Worm (Caenorhabditis elegans): Measurements from ENCODE around the gene H40L08.9.

H40L08.9 gene

DNA sequence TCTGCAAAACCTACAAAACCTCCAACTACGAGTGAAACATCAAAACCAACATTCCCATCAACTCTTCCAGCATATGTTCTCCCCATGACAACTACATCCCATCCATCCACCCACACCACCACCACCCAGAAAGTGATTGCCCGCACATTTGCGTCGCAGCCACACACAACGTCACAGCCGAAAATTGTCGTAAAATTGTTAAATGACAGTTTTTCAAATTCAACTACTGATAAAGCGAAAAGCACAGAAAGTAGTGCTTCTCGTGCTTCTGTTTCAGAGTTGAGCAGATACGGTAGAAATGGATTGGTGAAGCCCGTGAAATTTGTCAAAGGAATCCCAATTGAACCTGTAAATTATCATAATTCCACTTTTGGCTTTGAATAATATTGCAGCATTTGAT lies 11.5 kb upstream of the H40L08.9 start:
- TF ChIP-seq daf-16 (GFP tag; optimal IDR thresholded peaks at IDR 0.05) (no peak), daf-16 (tag; optimal IDR thresholded peaks at IDR 0.05) (peak; percentile 0), F37D6.2 (tag; optimal IDR thresholded peaks at IDR 0.05) (no peak), dmd-6 (GFP tag; IDR thresholded peaks at IDR 0.05) (peak; percentile 38), egl-43 (GFP tag; IDR thresholded peaks at IDR 0.05) (no peak), unc-62 (GFP tag; optimal IDR thresholded peaks at IDR 0.05 in 1 of 2) (peak in 1 of 2 experiments; percentile 30), unc-62 (tag; optimal IDR thresholded peaks at IDR 0.05) (no peak), pqm-1 (tag; optimal IDR thresholded peaks at IDR 0.05) (peak; percentile 19), mdt-29 (GFP tag; IDR thresholded peaks at IDR 0.05) (no peak), hlh-11 (tag; optimal IDR thresholded peaks at IDR 0.05) (peak; percentile 39)

DNA sequence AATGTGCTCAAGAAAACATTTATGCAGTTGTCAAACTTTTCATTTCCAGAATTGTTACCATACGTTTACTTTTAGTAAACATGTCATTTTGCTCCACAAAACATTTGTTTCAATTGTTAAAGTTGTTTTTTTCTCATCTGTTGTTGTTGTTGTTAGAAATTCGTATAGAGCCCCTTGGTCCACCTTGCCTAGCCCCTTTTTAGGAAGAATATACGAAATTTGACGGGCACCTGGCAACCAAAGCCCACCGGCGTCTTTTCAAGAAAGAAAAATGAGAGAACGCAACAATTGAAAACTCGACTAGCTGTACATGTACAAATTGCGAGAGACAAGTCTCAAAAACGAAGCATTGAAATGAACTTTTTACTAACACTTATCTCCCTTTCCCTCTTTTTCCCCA lies 8.1 kb upstream of the H40L08.9 start, which contains the start of gene F09B12.5:
Gene F09B12.5 (plus strand): TSS at position 301 of the 400 bp plus-strand sequence.
- TF ChIP-seq T26A8.4 (GFP tag; IDR thresholded peaks at IDR 0.05): no peak
- TF ChIP-seq nhr-10 (tag; optimal IDR thresholded peaks at IDR 0.05): no peak
- no peak for TF ChIP-seq F44E2.7 (GFP tag; IDR thresholded peaks at IDR 0.05)
- TF ChIP-seq aha-1 (tag): no peak
- TF ChIP-seq unc-62 (GFP tag; optimal IDR thresholded peaks at IDR 0.05 in 1 of 2): no peak
- TF ChIP-seq unc-62 (tag; optimal IDR thresholded peaks at IDR 0.05): no peak
- TF ChIP-seq dve-1 (tag; optimal IDR thresholded peaks at IDR 0.05; ENCODE audit: insufficient read depth): no peak
- no peak for TF ChIP-seq duxl-1 (tag; optimal IDR thresholded peaks at IDR 0.05; ENCODE audit: poor library complexity)
- TF ChIP-seq tra-1 (GFP tag; IDR thresholded peaks at IDR 0.05): no peak
- no peak for TF ChIP-seq ctbp-1 (GFP tag; IDR thresholded peaks at IDR 0.05)
- no peak for TF ChIP-seq ZK337.2 (GFP tag; IDR thresholded peaks at IDR 0.05)
- TF ChIP-seq dmd-9 (GFP tag; IDR thresholded peaks at IDR 0.05): no peak
- TF ChIP-seq F10B5.3 (tag; optimal IDR thresholded peaks at IDR 0.05): no peak
- no peak for TF ChIP-seq mxl-2 (GFP tag; conservative IDR thresholded peaks at IDR 0.05)
- TF ChIP-seq daf-8 (GFP tag; IDR thresholded peaks at IDR 0.05): no peak
- TF ChIP-seq nhr-237 (tag; optimal IDR thresholded peaks at IDR 0.05): no peak
- no peak for TF ChIP-seq nhr-28 (tag; optimal IDR thresholded peaks at IDR 0.05)
- TF ChIP-seq mes-2 (tag; optimal IDR thresholded peaks at IDR 0.05; ENCODE audit: poor library complexity, severe bottlenecking): no peak
- TF ChIP-seq Y48G9A.11 (GFP tag; IDR thresholded peaks at IDR 0.05): no peak
- no peak for TF ChIP-seq egl-43 (GFP tag; IDR thresholded peaks at IDR 0.05)
- TF ChIP-seq nhr-11 (tag; optimal IDR thresholded peaks at IDR 0.05): no peak

DNA sequence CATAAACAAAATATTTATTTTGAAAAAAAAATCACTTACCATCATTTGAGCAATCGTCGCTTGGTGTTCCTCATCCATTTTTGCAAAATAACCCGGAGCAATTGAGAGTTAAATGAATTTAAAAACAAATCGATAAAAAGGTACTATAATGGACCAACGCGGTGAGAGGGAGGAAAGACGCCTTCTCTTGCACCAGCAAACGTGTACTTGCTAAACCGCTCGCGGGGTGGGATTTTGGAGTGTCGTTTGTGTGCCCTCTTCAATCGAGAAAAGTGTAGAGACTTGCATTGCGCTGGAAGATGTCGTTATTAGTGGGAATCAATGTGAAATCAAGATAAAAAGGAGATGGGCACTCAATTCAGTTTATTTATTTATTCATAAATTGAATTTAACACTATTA lies 7.5 kb upstream of the H40L08.9 start, which contains the start of gene H40L08.1:
Gene H40L08.1 (minus strand): TSS at position 292 of the 400 bp plus-strand sequence.
- TF ChIP-seq skn-1 (tag; optimal IDR thresholded peaks at IDR 0.05) (no peak), nhr-10 (tag; optimal IDR thresholded peaks at IDR 0.05) (no peak), mes-2 (tag; optimal IDR thresholded peaks at IDR 0.05; ENCODE audit: poor library complexity, severe bottlenecking) (peak; percentile 56), mdt-29 (GFP tag; IDR thresholded peaks at IDR 0.05) (no peak), T20F7.1 (GFP tag; optimal IDR thresholded peaks at IDR 0.05) (peak; percentile 94), dmd-6 (GFP tag; IDR thresholded peaks at IDR 0.05) (no peak), aha-1 (tag) (peak; percentile 36), rbr-2 (tag; optimal IDR thresholded peaks at IDR 0.05) (peak; percentile 3), daf-8 (GFP tag; IDR thresholded peaks at IDR 0.05) (no peak), D1046.2 (GFP tag; IDR thresholded peaks at IDR 0.05) (no peak), nhr-111 (GFP tag; optimal IDR thresholded peaks at IDR 0.05) (no peak), mep-1 (tag; optimal IDR thresholded peaks at IDR 0.05) (no peak), F49E8.2 (tag; optimal IDR thresholded peaks at IDR 0.05; ENCODE audit: borderline replicate concordance) (no peak), nhr-6 (tag; optimal IDR thresholded peaks at IDR 0.05) (no peak), lsy-2 (tag; optimal IDR thresholded peaks at IDR 0.05) (peak in 1 of 2 experiments; percentile 42), tag-97 (GFP tag; IDR thresholded peaks at IDR 0.05) (no peak), arid-1 (GFP tag; conservative IDR thresholded peaks at IDR 0.05) (no peak), ceh-28 (tag; optimal IDR thresholded peaks at IDR 0.05) (no peak), Y105C5A.15 (GFP tag; IDR thresholded peaks at IDR 0.05) (no peak), dmd-9 (GFP tag; IDR thresholded peaks at IDR 0.05) (no peak), zip-2 (tag; optimal IDR thresholded peaks at IDR 0.05) (no peak), dve-1 (tag; optimal IDR thresholded peaks at IDR 0.05; ENCODE audit: insufficient read depth) (peak; percentile 37), tra-1 (GFP tag; IDR thresholded peaks at IDR 0.05) (no peak), lin-29 (GFP tag; IDR thresholded peaks at IDR 0.05) (no peak), ctbp-1 (GFP tag; IDR thresholded peaks at IDR 0.05) (no peak), unc-62 (GFP tag; optimal IDR thresholded peaks at IDR 0.05 in 1 of 2) (no peak), unc-62 (tag; optimal IDR thresholded peaks at IDR 0.05) (no peak), fos-1 (tag; optimal IDR thresholded peaks at IDR 0.05) (no peak), R02D3.7 (tag; optimal IDR thresholded peaks at IDR 0.05) (no peak), F37D6.2 (tag; optimal IDR thresholded peaks at IDR 0.05) (no peak), T26A8.4 (GFP tag; IDR thresholded peaks at IDR 0.05) (no peak), hlh-30 (tag; optimal IDR thresholded peaks at IDR 0.05; ENCODE audit: insufficient read depth) (no peak), nhr-102 (tag; optimal IDR thresholded peaks at IDR 0.05) (no peak)
